Fruit fly (Drosophila melanogaster): ENCODE measurements around the gene GluRIID.

The GluRIID gene

DNA sequence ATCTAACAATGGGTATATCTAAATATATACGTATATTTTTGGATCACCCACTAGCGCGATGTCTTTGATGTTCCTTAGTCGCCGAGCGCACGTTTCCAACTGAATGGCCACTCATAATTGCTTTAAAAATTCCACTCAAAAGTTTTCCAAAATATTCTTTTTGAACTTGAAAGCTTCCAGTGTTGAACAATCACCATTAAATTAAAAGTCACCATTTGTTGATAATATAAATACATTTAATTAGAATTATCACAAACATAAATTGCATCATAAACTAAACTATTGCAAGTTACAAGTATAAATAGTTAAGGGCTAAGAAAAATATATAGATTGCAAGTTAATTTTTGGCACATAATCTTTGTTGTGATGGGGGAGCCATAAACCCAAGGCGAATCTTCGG is at the start of gene GluRIID:
Gene GluRIID (minus strand): TSS at position 101 of the 400 bp plus-strand sequence.
- TF ChIP-seq N (GFP tag; optimal IDR thresholded peaks at IDR 0.05) (no peak), rgr (GFP tag; optimal IDR thresholded peaks at IDR 0.05) (peak; percentile 4)

dm6 chr3R:20677251-20677650 is 25.0 kb upstream of the GluRIID start, which contains the start of gene CG4000:
Gene CG4000, minus strand, starts transcription at chr3R:20677351.
- no peak for TF ChIP-seq sv (GFP tag; optimal IDR thresholded peaks at IDR 0.05)
- TF ChIP-seq Abd-B (GFP tag; optimal IDR thresholded peaks at IDR 0.05), result no peak
- no peak for TF ChIP-seq Vsx2 (GFP tag; optimal IDR thresholded peaks at IDR 0.05; ENCODE audit: partially characterized antibody)
- TF ChIP-seq Dif (GFP tag; optimal IDR thresholded peaks at IDR 0.05; ENCODE audit: partially characterized antibody), result no peak
- TF ChIP-seq ey (GFP tag; optimal IDR thresholded peaks at IDR 0.05), result no peak
- TF ChIP-seq Rel (GFP tag; optimal IDR thresholded peaks at IDR 0.05), result no peak
- TF ChIP-seq Rel (tag; optimal IDR thresholded peaks at IDR 0.05), result no peak
- no peak for TF ChIP-seq tai (GFP tag; optimal IDR thresholded peaks at IDR 0.05)
- no peak for TF ChIP-seq Jra (GFP tag; optimal IDR thresholded peaks at IDR 0.05)
- no peak for TF ChIP-seq woc (GFP tag; optimal IDR thresholded peaks at IDR 0.05)
- no peak for TF ChIP-seq fru (GFP tag; optimal IDR thresholded peaks at IDR 0.05)
- TF ChIP-seq HLH106 (tag; optimal IDR thresholded peaks at IDR 0.05), result no peak
- TF ChIP-seq psq (GFP tag; optimal IDR thresholded peaks at IDR 0.05), result no peak
- no peak for TF ChIP-seq Hr78 (GFP tag; optimal IDR thresholded peaks at IDR 0.05)

DNA sequence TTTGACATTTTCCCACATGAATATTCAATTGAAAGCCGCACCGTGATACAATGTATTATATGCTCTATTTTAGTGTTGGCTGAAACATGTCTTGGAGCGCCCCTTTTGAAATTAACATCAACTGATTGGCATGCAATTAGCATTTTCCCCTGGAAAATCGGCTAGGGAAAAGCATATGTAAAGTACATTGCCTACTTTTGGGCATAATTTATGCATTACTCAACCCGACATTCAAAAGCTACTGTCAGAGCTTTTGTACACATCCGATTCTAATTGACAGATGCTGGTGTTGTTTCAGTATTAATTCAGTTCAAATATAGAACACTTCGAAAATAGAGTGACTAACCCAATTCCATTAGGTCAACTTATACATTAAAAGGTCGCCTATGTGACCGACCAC is 23.5 kb upstream of the GluRIID start:
- TF ChIP-seq dmrt93B (GFP tag; optimal IDR thresholded peaks at IDR 0.05) (no peak), Myc (optimal IDR thresholded peaks at IDR 0.05) (peak; percentile 75), N (GFP tag; optimal IDR thresholded peaks at IDR 0.05) (peak; percentile 38)

DNA sequence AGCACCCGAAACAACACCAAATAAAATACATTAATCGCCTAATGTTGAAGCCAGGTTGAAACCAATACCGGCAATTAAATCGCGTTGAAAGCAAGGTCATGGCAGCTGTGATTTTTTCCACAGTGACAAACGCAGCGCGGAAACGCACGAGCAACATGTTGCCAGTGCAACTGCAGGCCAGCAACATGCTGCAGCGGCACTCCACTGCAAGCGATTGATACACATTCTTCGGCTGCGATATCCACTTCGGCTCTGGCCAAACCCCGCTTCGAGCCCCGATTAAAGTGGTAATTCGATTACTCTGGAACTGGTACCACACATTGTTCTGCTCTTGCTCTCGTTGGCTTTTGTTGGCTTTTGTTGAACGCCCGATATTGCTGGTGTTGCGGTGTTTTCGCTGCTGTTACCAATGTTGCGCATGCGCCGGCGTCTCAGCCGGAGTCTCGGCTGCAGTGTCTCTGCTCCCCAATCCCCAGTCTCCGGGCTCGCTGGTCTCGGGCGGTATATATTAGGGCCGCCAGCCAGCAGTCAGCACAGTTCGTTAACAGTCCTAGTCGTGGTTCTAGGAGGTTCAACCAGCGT is 16.9 kb upstream of the GluRIID start, which contains the start of gene Cpr92F:
Gene Cpr92F (plus strand): TSS at position 532 of the 582 bp plus-strand sequence.
- TF ChIP-seq CG9705 (GFP tag; optimal IDR thresholded peaks at IDR 0.05), result no peak
- no peak for TF ChIP-seq Dif (GFP tag; optimal IDR thresholded peaks at IDR 0.05; ENCODE audit: partially characterized antibody)
- no peak for TF ChIP-seq GATAd (GFP tag; optimal IDR thresholded peaks at IDR 0.05)
- TF ChIP-seq brk (GFP tag; optimal IDR thresholded peaks at IDR 0.05), result no peak
- TF ChIP-seq fru (GFP tag; optimal IDR thresholded peaks at IDR 0.05), result no peak
- no peak for TF ChIP-seq dsf (GFP tag; optimal IDR thresholded peaks at IDR 0.05; ENCODE audit: borderline replicate concordance)
- no peak for TF ChIP-seq ey (GFP tag; optimal IDR thresholded peaks at IDR 0.05)
- no peak for TF ChIP-seq Vsx2 (GFP tag; optimal IDR thresholded peaks at IDR 0.05; ENCODE audit: partially characterized antibody)
- no peak for TF ChIP-seq psq (GFP tag; optimal IDR thresholded peaks at IDR 0.05)
- no peak for TF ChIP-seq rgr (GFP tag; optimal IDR thresholded peaks at IDR 0.05)
- TF ChIP-seq CrebA (GFP tag; optimal IDR thresholded peaks at IDR 0.05; ENCODE audit: borderline replicate concordance), result no peak
- TF ChIP-seq Sp1 (GFP tag; optimal IDR thresholded peaks at IDR 0.05), result no peak
- no peak for TF ChIP-seq woc (GFP tag; optimal IDR thresholded peaks at IDR 0.05)
- no peak for TF ChIP-seq Myc (optimal IDR thresholded peaks at IDR 0.05)

DNA sequence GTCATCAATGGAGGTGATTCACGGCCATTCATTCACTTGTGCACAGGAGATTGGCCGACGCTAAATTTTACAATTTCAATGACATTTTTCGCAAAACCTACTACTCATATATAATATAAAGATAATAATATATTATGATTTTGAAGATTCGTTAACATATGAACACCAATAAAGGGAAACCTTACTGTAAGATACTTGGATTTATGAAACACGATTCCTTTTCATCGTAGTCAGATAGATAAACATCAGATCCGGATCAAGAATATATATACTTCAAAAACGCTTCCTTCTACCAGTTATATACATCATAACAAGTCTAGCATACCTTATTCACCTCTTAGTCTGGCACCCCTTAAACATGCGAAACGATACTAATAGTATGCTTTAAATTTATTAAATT is 7.6 kb upstream of the GluRIID start, which contains the start of gene Nep4:
Gene Nep4 (minus strand): TSS at position 101 of the 400 bp plus-strand sequence.
- TF ChIP-seq Abd-B (GFP tag; optimal IDR thresholded peaks at IDR 0.05) (no peak), Myc (optimal IDR thresholded peaks at IDR 0.05) (no peak), Sp1 (GFP tag; optimal IDR thresholded peaks at IDR 0.05) (no peak), Mio (GFP tag; optimal IDR thresholded peaks at IDR 0.05) (no peak), GATAd (GFP tag; optimal IDR thresholded peaks at IDR 0.05) (no peak), dl (GFP tag; optimal IDR thresholded peaks at IDR 0.05; ENCODE audit: insufficient read depth in 1 of 2, partially characterized antibody in 2 of 2) (no peak), Hnf4 (GFP tag; optimal IDR thresholded peaks at IDR 0.05) (no peak), sv (GFP tag; optimal IDR thresholded peaks at IDR 0.05) (no peak), N (GFP tag; optimal IDR thresholded peaks at IDR 0.05) (no peak), dmrt93B (GFP tag; optimal IDR thresholded peaks at IDR 0.05) (no peak), CrebA (GFP tag; optimal IDR thresholded peaks at IDR 0.05; ENCODE audit: borderline replicate concordance) (no peak)

- TF ChIP-seq Hr83 (GFP tag; optimal IDR thresholded peaks at IDR 0.05; ENCODE audit: poor library complexity, severe bottlenecking), result no peak
- TF ChIP-seq Mio (GFP tag; optimal IDR thresholded peaks at IDR 0.05), result no peak
- TF ChIP-seq dmrt93B (GFP tag; optimal IDR thresholded peaks at IDR 0.05), result no peak
- no peak for TF ChIP-seq rgr (GFP tag; optimal IDR thresholded peaks at IDR 0.05)
- no peak for TF ChIP-seq CG32264 (GFP tag; optimal IDR thresholded peaks at IDR 0.05)
- no peak for TF ChIP-seq Dif (GFP tag; optimal IDR thresholded peaks at IDR 0.05; ENCODE audit: partially characterized antibody)
- TF ChIP-seq CrebA (GFP tag; optimal IDR thresholded peaks at IDR 0.05; ENCODE audit: borderline replicate concordance), result no peak
- no peak for TF ChIP-seq h (GFP tag; optimal IDR thresholded peaks at IDR 0.05)
- no peak for TF ChIP-seq dl (GFP tag; optimal IDR thresholded peaks at IDR 0.05; ENCODE audit: insufficient read depth in 1 of 2, partially characterized antibody in 2 of 2)
- no peak for TF ChIP-seq br (GFP tag; optimal IDR thresholded peaks at IDR 0.05)
- TF ChIP-seq psq (GFP tag; optimal IDR thresholded peaks at IDR 0.05), result no peak
- TF ChIP-seq Abd-B (GFP tag; optimal IDR thresholded peaks at IDR 0.05), result no peak
- TF ChIP-seq Sp1 (GFP tag; optimal IDR thresholded peaks at IDR 0.05), result no peak
- no peak for TF ChIP-seq lola (GFP tag; optimal IDR thresholded peaks at IDR 0.05)
- TF ChIP-seq sv (GFP tag; optimal IDR thresholded peaks at IDR 0.05), result no peak
- TF ChIP-seq foxo (GFP tag; optimal IDR thresholded peaks at IDR 0.05), result no peak
- no peak for TF ChIP-seq Jra (GFP tag; optimal IDR thresholded peaks at IDR 0.05)
- TF ChIP-seq tai (GFP tag; optimal IDR thresholded peaks at IDR 0.05), result no peak
- TF ChIP-seq Vsx2 (GFP tag; optimal IDR thresholded peaks at IDR 0.05; ENCODE audit: partially characterized antibody), result no peak
Observed at dm6 chr3R:20656649-20657048, 4.4 kb upstream of the GluRIID start.

All from whole organism, wandering third instar larva.